Worm (Caenorhabditis elegans) whole organism, young adult: ENCODE measurements around the gene clec-45.

ENCODE experiments used
- B0019.2 ChIP-seq: fragments of 200-800 bp; sonication (Bioruptor generic); conservative IDR thresholded peaks from 2 replicates; pipeline ENCODE4 v1.3.6; 2022; ENCODE audit warnings: missing genetic modification reagents, missing genetic modification characterization, missing compliant biosample characterization
- B0336.3 ChIP-seq: fragments of 200-800 bp; sonication (Bioruptor generic); IDR thresholded peaks from 2 replicates; pipeline ENCODE4 v1.3.6; 2022; ENCODE audit warnings: missing genetic modification characterization, missing compliant biosample characterization
- F10E7.11 ChIP-seq: sonication (generic microtip); optimal IDR thresholded peaks from 2 replicates; lab custom pipeline; 2017; ENCODE audit warnings: mild to moderate bottlenecking, missing genetic modification characterization, moderate library complexity, missing compliant biosample characterization
- F23B12.7 ChIP-seq: sonication (generic microtip); optimal IDR thresholded peaks from 2 replicates; lab custom pipeline; 2017; ENCODE audit warnings: missing genetic modification characterization, mild to moderate bottlenecking, missing compliant biosample characterization, antibody characterized with exemption, moderate library complexity; ENCODE audit not compliant: insufficient read depth
- F37B4.10 ChIP-seq: fragments of 200-800 bp; sonication (Bioruptor generic); IDR thresholded peaks from 2 replicates; pipeline ENCODE4 v1.3.6; 2022; ENCODE audit warnings: missing genetic modification characterization, missing compliant biosample characterization
- F49E8.2 ChIP-seq: sonication (generic microtip); optimal IDR thresholded peaks from 3 replicates; lab custom pipeline; 2017; ENCODE audit warnings: missing genetic modification characterization, mild to moderate bottlenecking, missing compliant biosample characterization, antibody characterized with exemption, moderate library complexity; ENCODE audit not compliant: insufficient read depth
- F52B5.7 ChIP-seq: sonication (generic microtip); optimal IDR thresholded peaks from 2 replicates; lab custom pipeline; 2016; ENCODE audit warnings: mild to moderate bottlenecking, missing genetic modification characterization, missing compliant biosample characterization
- F55B11.4 ChIP-seq: sonication (generic microtip); optimal IDR thresholded peaks from 2 replicates; lab custom pipeline; 2016; ENCODE audit warnings: missing compliant biosample characterization, missing genetic modification characterization, borderline replicate concordance; ENCODE audit not compliant: insufficient read depth
- Y67H2A.10 ChIP-seq: fragments of 200-800 bp; sonication (Bioruptor generic); conservative IDR thresholded peaks from 2 replicates; pipeline ENCODE4 v1.3.6; 2022; ENCODE audit warnings: missing genetic modification reagents, missing genetic modification characterization, missing compliant biosample characterization
- athp-1 ChIP-seq: sonication (generic microtip); optimal IDR thresholded peaks from 2 replicates; lab custom pipeline; 2017; ENCODE audit warnings: mild to moderate bottlenecking, missing genetic modification characterization, missing compliant biosample characterization
- ccch-3 ChIP-seq: fragments of 200-800 bp; sonication (Bioruptor generic); optimal IDR thresholded peaks from 2 replicates; lab custom pipeline; 2018; ENCODE audit warnings: mild to moderate bottlenecking, missing genetic modification characterization, missing compliant biosample characterization
- cebp-2 ChIP-seq: fragments of 200-800 bp; sonication (Bioruptor generic); IDR thresholded peaks from 2 replicates; pipeline ENCODE4 v1.3.6; 2022; ENCODE audit warnings: missing genetic modification characterization, missing compliant biosample characterization
- ceh-100 ChIP-seq: fragments of 200-800 bp; sonication (Bioruptor generic); IDR thresholded peaks from 2 replicates; pipeline ENCODE4 v1.3.6; 2022; ENCODE audit warnings: missing genetic modification reagents, missing genetic modification characterization, missing compliant biosample characterization
- chd-7 ChIP-seq: sonication (generic microtip); optimal IDR thresholded peaks from 2 replicates; lab custom pipeline; 2016; ENCODE audit warnings: mild to moderate bottlenecking, missing genetic modification characterization, moderate library complexity, missing compliant biosample characterization
- die-1 ChIP-seq: sonication (generic microtip); optimal IDR thresholded peaks from 2 replicates; lab custom pipeline; 2016; ENCODE audit warnings: missing genotype, mild to moderate bottlenecking, missing genetic modification characterization, missing compliant biosample characterization
- egrh-3 ChIP-seq: fragments of 200-800 bp; sonication (Bioruptor generic); IDR thresholded peaks from 2 replicates; pipeline ENCODE4 v1.3.6; 2022; ENCODE audit warnings: missing genetic modification reagents, missing genetic modification characterization, missing compliant biosample characterization
- him-1 ChIP-seq: sonication (generic microtip); optimal IDR thresholded peaks from 2 replicates; lab custom pipeline; 2016; ENCODE audit warnings: missing genotype, missing genetic modification reagents, missing genetic modification characterization, missing compliant biosample characterization
- hmg-1.2 ChIP-seq: fragments of 200-800 bp; sonication (Bioruptor generic); IDR thresholded peaks from 2 replicates; pipeline ENCODE4 v1.3.6; 2022; ENCODE audit warnings: missing genetic modification reagents, missing genetic modification characterization, missing compliant biosample characterization
- lin-26 ChIP-seq: fragments of 200-800 bp; sonication (Bioruptor generic); IDR thresholded peaks from 2 replicates; pipeline ENCODE4 v1.3.6; 2022; ENCODE audit warnings: missing genetic modification reagents, missing genetic modification characterization, missing compliant biosample characterization
- lin-54 ChIP-seq: fragments of 200-800 bp; sonication (Bioruptor generic); optimal IDR thresholded peaks from 2 replicates; lab custom pipeline; 2018; ENCODE audit warnings: mild to moderate bottlenecking, missing genetic modification characterization, missing compliant biosample characterization
- lir-1 ChIP-seq: fragments of 200-800 bp; sonication (Bioruptor generic); conservative IDR thresholded peaks from 2 replicates; pipeline ENCODE4 v1.3.6; 2022; ENCODE audit warnings: missing genetic modification reagents, missing genetic modification characterization, missing compliant biosample characterization
- lsl-1 ChIP-seq: fragments of 200-800 bp; sonication (Bioruptor generic); optimal IDR thresholded peaks from 2 replicates; lab custom pipeline; 2018; ENCODE audit warnings: mild to moderate bottlenecking, missing genetic modification characterization, moderate library complexity, missing compliant biosample characterization
- madf-3 ChIP-seq: fragments of 200-800 bp; sonication (Bioruptor generic); IDR thresholded peaks from 2 replicates; pipeline ENCODE4 v1.3.6; 2022; ENCODE audit warnings: missing genetic modification reagents, missing genetic modification characterization, missing compliant biosample characterization
- mcd-1 ChIP-seq: fragments of 200-800 bp; sonication (Bioruptor generic); IDR thresholded peaks from 2 replicates; pipeline ENCODE4 v1.3.6; 2022; ENCODE audit warnings: missing genetic modification reagents, missing genetic modification characterization, missing compliant biosample characterization
- mel-28 ChIP-seq: sonication (generic microtip); optimal IDR thresholded peaks from 2 replicates; lab custom pipeline; 2016; ENCODE audit warnings: borderline replicate concordance, mild to moderate bottlenecking, missing genetic modification characterization, missing compliant biosample characterization
- mxl-1 ChIP-seq: sonication (generic microtip); optimal IDR thresholded peaks from 2 replicates; lab custom pipeline; 2016; ENCODE audit warnings: missing genetic modification characterization, missing compliant biosample characterization
- nfya-2 ChIP-seq: fragments of 200-800 bp; sonication (Bioruptor generic); IDR thresholded peaks from 2 replicates; pipeline ENCODE4 v1.3.6; 2022; ENCODE audit warnings: missing genetic modification reagents, missing genetic modification characterization, missing compliant biosample characterization
- pbrm-1 ChIP-seq: fragments of 200-800 bp; sonication (Bioruptor generic); IDR thresholded peaks from 2 replicates; pipeline ENCODE4 v1.3.6; 2022; ENCODE audit warnings: missing genetic modification reagents, missing genetic modification characterization, missing compliant biosample characterization
- sdz-38 ChIP-seq: sonication (generic microtip); optimal IDR thresholded peaks from 2 replicates; lab custom pipeline; 2016; ENCODE audit warnings: missing genotype, missing genetic modification characterization, missing compliant biosample characterization
- snpc-1.1 ChIP-seq: sonication (generic microtip); optimal IDR thresholded peaks from 2 replicates; lab custom pipeline; 2017; ENCODE audit warnings: missing genetic modification characterization, mild to moderate bottlenecking, missing compliant biosample characterization, antibody characterized with exemption, moderate library complexity, missing genotype, missing genetic modification reagents; ENCODE audit not compliant: insufficient read depth
- sptf-2 ChIP-seq: fragments of 200-800 bp; sonication (Bioruptor generic); optimal IDR thresholded peaks from 2 replicates; lab custom pipeline; 2018; ENCODE audit warnings: mild to moderate bottlenecking, missing genetic modification characterization, missing compliant biosample characterization
- zfh-2 ChIP-seq: fragments of 200-800 bp; sonication (Bioruptor generic); conservative IDR thresholded peaks from 2 replicates; pipeline ENCODE4 v1.3.6; 2022; ENCODE audit warnings: missing genetic modification reagents, missing genetic modification characterization, missing compliant biosample characterization
- ztf-22 ChIP-seq: fragments of 200-800 bp; sonication (Bioruptor generic); optimal IDR thresholded peaks from 2 replicates; lab custom pipeline; 2018; ENCODE audit warnings: mild to moderate bottlenecking, missing genetic modification characterization, moderate library complexity, missing compliant biosample characterization
- ztf-26 ChIP-seq: sonication (generic microtip); optimal IDR thresholded peaks from 2 replicates; lab custom pipeline; 2017; ENCODE audit warnings: missing genetic modification characterization, missing compliant biosample characterization
- ztf-6 ChIP-seq: fragments of 200-800 bp; sonication (Bioruptor generic); IDR thresholded peaks from 2 replicates; pipeline ENCODE4 v1.3.6; 2022; ENCODE audit warnings: missing genetic modification reagents, missing genetic modification characterization, missing compliant biosample characterization

clec-45 gene

DNA sequence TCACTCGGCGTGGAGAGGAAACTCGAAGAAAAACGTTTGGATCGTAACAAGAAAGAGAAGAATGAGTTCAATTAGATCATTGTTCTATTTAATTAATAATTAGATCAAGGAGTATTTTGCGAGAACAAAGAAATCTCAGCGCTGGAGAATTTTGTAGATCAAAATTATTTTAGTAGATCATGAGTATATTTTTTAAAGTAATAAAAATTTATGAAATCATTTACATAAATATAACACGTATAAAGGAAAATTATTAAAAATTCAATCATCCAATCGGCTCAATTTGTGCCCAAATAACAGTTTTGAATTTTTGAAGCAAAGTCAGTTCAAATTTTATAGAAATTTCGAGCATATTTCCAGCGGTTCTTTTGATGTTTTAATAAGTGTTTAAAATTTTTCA is 13.7 kb upstream of the clec-45 start, which contains the start of gene C50E3.13:
TSS of gene C50E3.13 (minus strand) at position 101 of the 400 bp plus-strand sequence.
- TF ChIP-seq B0019.2, result no peak
- TF ChIP-seq F23B12.7 (tag; lab: Kevin White, UChicago), result no peak
- TF ChIP-seq chd-7 (tag; lab: Kevin White, UChicago), result no peak
- no peak for TF ChIP-seq die-1 (tag; lab: Kevin White, UChicago)
- TF ChIP-seq ceh-100, result no peak
- no peak for TF ChIP-seq snpc-1.1
- TF ChIP-seq madf-3 (GFP tag; lab: Robert Waterston, UW), result no peak
- no peak for TF ChIP-seq ccch-3
- TF ChIP-seq hmg-1.2 (GFP tag; lab: Robert Waterston, UW), result no peak
- no peak for TF ChIP-seq sptf-2 (GFP tag; lab: Kevin White, UChicago)
- no peak for TF ChIP-seq mxl-1 (tag; lab: Kevin White, UChicago)
- TF ChIP-seq him-1 (tag; lab: Kevin White, UChicago), result no peak
- no peak for TF ChIP-seq F52B5.7 (tag; lab: Kevin White, UChicago)
- no peak for TF ChIP-seq ztf-22 (GFP tag; lab: Kevin White, UChicago)

DNA sequence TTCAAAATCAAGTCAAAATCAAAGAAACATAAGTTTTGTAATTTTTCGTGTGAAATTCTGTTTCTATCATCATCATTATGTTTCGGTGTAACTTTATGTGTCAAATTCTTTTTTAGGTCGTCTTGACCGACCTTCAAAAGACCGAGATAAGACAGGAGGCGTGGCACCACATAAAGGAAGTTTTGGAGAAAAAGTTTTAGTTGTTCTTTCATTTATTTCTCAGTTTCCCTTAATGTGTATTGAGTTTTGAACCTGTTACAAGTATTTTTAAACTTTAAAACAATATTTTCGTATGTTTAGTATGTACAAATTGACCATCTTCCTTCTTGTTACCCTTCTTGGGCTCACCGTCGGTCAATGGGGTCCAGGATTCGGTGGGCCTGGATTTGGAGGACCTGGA is 13.2 kb upstream of the clec-45 start, which contains the start of gene grsp-4:
TSS of gene grsp-4 (plus strand) at position 301 of the 400 bp plus-strand sequence.
- TF ChIP-seq cebp-2, result no peak
- TF ChIP-seq athp-1, result no peak
- TF ChIP-seq ztf-6 (GFP tag; lab: Robert Waterston, UW), result no peak
- no peak for TF ChIP-seq ztf-26 (tag; lab: Kevin White, UChicago)
- no peak for TF ChIP-seq nfya-2 (GFP tag; lab: Robert Waterston, UW)

DNA sequence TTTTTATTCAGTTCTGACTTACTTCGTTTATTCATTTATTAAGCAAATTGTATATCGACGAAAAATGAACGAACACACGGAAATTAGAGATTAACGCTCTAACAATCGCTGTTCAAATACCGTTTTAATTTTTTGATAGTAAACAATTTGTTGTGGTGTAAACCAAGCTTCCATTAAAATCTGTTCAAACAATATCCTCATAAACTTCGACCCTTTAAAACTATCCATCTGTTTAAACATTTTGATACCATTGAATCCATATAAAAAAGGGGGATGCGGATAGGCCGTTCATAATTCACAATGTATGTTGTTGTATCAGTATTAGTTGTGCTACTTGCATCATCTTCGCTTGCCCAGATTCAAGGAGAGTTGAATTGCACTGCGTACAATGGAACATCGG is 11.4 kb upstream of the clec-45 start, which contains the start of gene F07C4.6:
TSS of gene F07C4.6 (plus strand) at position 301 of the 400 bp plus-strand sequence.
- TF ChIP-seq ceh-100 (no peak), F10E7.11 (tag; lab: Kevin White, UChicago) (no peak), lin-54 (no peak), Y67H2A.10 (GFP tag; lab: Robert Waterston, UW) (no peak), pbrm-1 (GFP tag; lab: Robert Waterston, UW) (no peak), lir-1 (GFP tag; lab: Robert Waterston, UW) (no peak), lin-26 (GFP tag; lab: Robert Waterston, UW) (no peak), mel-28 (tag; lab: Kevin White, UChicago) (no peak), B0336.3 (GFP tag; lab: Robert Waterston, UW) (no peak), ztf-22 (GFP tag; lab: Kevin White, UChicago) (no peak), lsl-1 (GFP tag; lab: Kevin White, UChicago) (no peak), mcd-1 (GFP tag; lab: Robert Waterston, UW) (no peak), F49E8.2 (tag; lab: Kevin White, UChicago) (no peak), F55B11.4 (tag; lab: Kevin White, UChicago) (no peak), zfh-2 (no peak), mxl-1 (tag; lab: Kevin White, UChicago) (no peak), sdz-38 (tag; lab: Kevin White, UChicago) (no peak), snpc-1.1 (no peak), egrh-3 (GFP tag; lab: Robert Waterston, UW) (no peak), F37B4.10 (GFP tag; lab: Robert Waterston, UW) (no peak)
